Fruit fly (Drosophila melanogaster) whole organism, embryonic: ENCODE measurements around the gene CG43295.

Experiments
- BEAF-32 ChIP-seq: fragments of 200-800 bp; sonication (Bioruptor generic); optimal IDR thresholded peaks from 3 replicates; lab custom pipeline; 2017; ENCODE audit warnings: missing biosample characterization, missing genetic modification characterization, mild to moderate bottlenecking, moderate library complexity, missing genetic modification reagents
- CG12659 ChIP-seq: fragments of 200-800 bp; sonication (Bioruptor generic); optimal IDR thresholded peaks from 3 replicates; lab custom pipeline; 2017; ENCODE audit warnings: mild to moderate bottlenecking, missing biosample characterization, missing genetic modification reagents, missing genetic modification characterization
- CG13624 ChIP-seq: fragments of 200-800 bp; sonication (Bioruptor generic); optimal IDR thresholded peaks from 2 replicates; lab custom pipeline; 2016; ENCODE audit warnings: missing biosample characterization, missing genetic modification characterization
- CG13775 ChIP-seq: fragments of 200-800 bp; sonication (Bioruptor generic); optimal IDR thresholded peaks from 3 replicates; lab custom pipeline; 2017; ENCODE audit warnings: missing biosample characterization, mild to moderate bottlenecking, missing genetic modification characterization
- CG14441 ChIP-seq: fragments of 200-800 bp; sonication (Bioruptor generic); IDR thresholded peaks from 2 replicates; pipeline ENCODE4 v1.3.6; 2022; ENCODE audit warnings: missing biosample characterization, missing genetic modification characterization
- CG14860 ChIP-seq: fragments of 200-800 bp; sonication (Bioruptor generic); IDR thresholded peaks from 3 replicates; pipeline ENCODE4 v1.3.6; 2022; ENCODE audit warnings: missing biosample characterization, missing genetic modification characterization; ENCODE audit not compliant: partially characterized antibody
- CG15479 ChIP-seq: fragments of 200-800 bp; sonication (Bioruptor generic); optimal IDR thresholded peaks from 3 replicates; lab custom pipeline; 2019; ENCODE audit warnings: missing biosample characterization, mild to moderate bottlenecking, missing genetic modification characterization, moderate library complexity
- CG17829 ChIP-seq: fragments of 200-800 bp; optimal IDR thresholded peaks from 2 replicates; lab custom pipeline; 2019; ENCODE audit warnings: missing biosample characterization, mild to moderate bottlenecking, missing genetic modification characterization, moderate library complexity
- CG30020 ChIP-seq: fragments of 200-800 bp; optimal IDR thresholded peaks from 2 replicates; lab custom pipeline; 2019; ENCODE audit warnings: missing biosample characterization, mild to moderate bottlenecking, missing genetic modification characterization, moderate library complexity
- CG30431 ChIP-seq: fragments of 200-800 bp; sonication (Bioruptor generic); optimal IDR thresholded peaks from 2 replicates; lab custom pipeline; 2017; ENCODE audit warnings: missing biosample characterization, missing genetic modification characterization
- CG3407 ChIP-seq: fragments of 200-800 bp; sonication (Bioruptor generic); optimal IDR thresholded peaks from 2 replicates; lab custom pipeline; 2018; ENCODE audit warnings: missing biosample characterization, mild to moderate bottlenecking, missing genetic modification characterization
- CG4282 ChIP-seq: fragments of 200-800 bp; sonication (Bioruptor generic); optimal IDR thresholded peaks from 2 replicates; lab custom pipeline; 2016; ENCODE audit warnings: missing biosample characterization, missing genetic modification characterization
- CG5180 ChIP-seq: fragments of 200-800 bp; sonication (Bioruptor generic); optimal IDR thresholded peaks from 3 replicates; lab custom pipeline; 2017; ENCODE audit warnings: missing biosample characterization, missing genetic modification characterization, mild to moderate bottlenecking, moderate library complexity, missing genetic modification reagents
- CG6654 ChIP-seq: fragments of 200-800 bp; sonication (Bioruptor generic); optimal IDR thresholded peaks from 2 replicates; lab custom pipeline; 2017; ENCODE audit warnings: missing biosample characterization, mild to moderate bottlenecking, missing genetic modification characterization
- CG6791 ChIP-seq: fragments of 200-800 bp; sonication (Bioruptor generic); IDR thresholded peaks from 3 replicates; pipeline ENCODE4 v1.3.6; 2022; ENCODE audit warnings: missing biosample characterization, missing genetic modification characterization; ENCODE audit not compliant: partially characterized antibody
- CG6854 ChIP-seq: fragments of 200-800 bp; sonication (Bioruptor generic); optimal IDR thresholded peaks from 3 replicates; lab custom pipeline; 2017; ENCODE audit warnings: missing biosample characterization, mild to moderate bottlenecking, missing genetic modification characterization
- CG7745 ChIP-seq: fragments of 200-800 bp; sonication (Bioruptor generic); optimal IDR thresholded peaks from 2 replicates; lab custom pipeline; 2018; ENCODE audit warnings: missing biosample characterization, mild to moderate bottlenecking, missing genetic modification characterization, moderate library complexity
- CG7987 ChIP-seq: fragments of 200-800 bp; sonication (Bioruptor generic); optimal IDR thresholded peaks from 2 replicates; lab custom pipeline; 2018; ENCODE audit warnings: missing biosample characterization, mild to moderate bottlenecking, missing genetic modification characterization, moderate library complexity
- CG9817 ChIP-seq: fragments of 200-800 bp; sonication (Bioruptor generic); optimal IDR thresholded peaks from 2 replicates; lab custom pipeline; 2018; ENCODE audit warnings: missing biosample characterization, mild to moderate bottlenecking, missing genetic modification characterization, moderate library complexity
- CkIIα-i1 ChIP-seq: fragments of 200-800 bp; sonication (Bioruptor generic); IDR thresholded peaks from 2 replicates; pipeline ENCODE4 v1.3.6; 2022; ENCODE audit warnings: missing biosample characterization, missing genetic modification characterization
- Dll ChIP-seq: fragments of 200-800 bp; sonication (Bioruptor generic); IDR thresholded peaks from 4 replicates; pipeline ENCODE4 v1.3.6; 2022; ENCODE audit warnings: missing biosample characterization, missing genetic modification characterization; ENCODE audit not compliant: partially characterized antibody
- Drgx ChIP-seq: fragments of 200-800 bp; sonication (Bioruptor generic); IDR thresholded peaks from 2 replicates; pipeline ENCODE4 v1.3.6; 2022; ENCODE audit warnings: missing biosample characterization, missing genetic modification characterization
- Hey ChIP-seq: fragments of 200-800 bp; sonication (Bioruptor generic); optimal IDR thresholded peaks from 3 replicates; lab custom pipeline; 2018; ENCODE audit warnings: missing biosample characterization, mild to moderate bottlenecking, missing genetic modification characterization
- Hr3 ChIP-seq: fragments of 200-800 bp; sonication (Bioruptor generic); optimal IDR thresholded peaks from 3 replicates; lab custom pipeline; 2016; ENCODE audit warnings: missing biosample characterization, missing genetic modification characterization
- Mrtf ChIP-seq: fragments of 200-800 bp; sonication (Bioruptor generic); IDR thresholded peaks from 3 replicates; pipeline ENCODE4 v1.3.6; 2022; ENCODE audit warnings: missing biosample characterization, missing genetic modification characterization
- Rx ChIP-seq: fragments of 200-800 bp; sonication (Bioruptor generic); IDR thresholded peaks from 2 replicates; pipeline ENCODE4 v1.3.6; 2022; ENCODE audit warnings: missing biosample characterization, missing genetic modification characterization
- Sry-δ ChIP-seq: fragments of 200-800 bp; sonication (Bioruptor generic); optimal IDR thresholded peaks from 2 replicates; lab custom pipeline; 2016; ENCODE audit warnings: missing biosample characterization, missing genetic modification characterization
- Ssrp ChIP-seq: fragments of 200-800 bp; sonication (Bioruptor generic); optimal IDR thresholded peaks from 2 replicates; lab custom pipeline; 2018; ENCODE audit warnings: missing biosample characterization, mild to moderate bottlenecking, missing genetic modification characterization, moderate library complexity
- Usf ChIP-seq: fragments of 200-800 bp; sonication (Bioruptor generic); optimal IDR thresholded peaks from 2 replicates; lab custom pipeline; 2017; ENCODE audit warnings: missing genotype, missing biosample characterization, missing genetic modification characterization
- chn ChIP-seq: fragments of 200-800 bp; sonication (Bioruptor generic); optimal IDR thresholded peaks from 2 replicates; lab custom pipeline; 2016; ENCODE audit warnings: missing biosample characterization, missing genetic modification characterization
- ci ChIP-seq: fragments of 200-800 bp; sonication (Bioruptor generic); IDR thresholded peaks from 3 replicates; pipeline ENCODE4 v1.3.6; 2022; ENCODE audit warnings: missing biosample characterization, missing genetic modification characterization
- dpn ChIP-seq, 2 experiments: fragments of 200-800 bp; sonication (Bioruptor generic); optimal IDR thresholded peaks; 3 replicates each; lab custom pipeline; 2016; ENCODE audit warnings: missing biosample characterization in 2 of 2, missing genetic modification characterization in 2 of 2
- esg ChIP-seq: fragments of 200-800 bp; sonication (Bioruptor generic); conservative IDR thresholded peaks from 2 replicates; pipeline ENCODE4 v1.3.6; 2022; ENCODE audit warnings: missing biosample characterization, missing genetic modification characterization
- eyg ChIP-seq: fragments of 200-800 bp; sonication (Bioruptor generic); optimal IDR thresholded peaks from 3 replicates; lab custom pipeline; 2016; ENCODE audit warnings: missing biosample characterization, missing genetic modification characterization
- fru ChIP-seq: fragments of >200 bp; optimal IDR thresholded peaks from 2 replicates; lab custom pipeline; 2017
- grau ChIP-seq: fragments of 200-800 bp; optimal IDR thresholded peaks from 3 replicates; lab custom pipeline; 2019; ENCODE audit warnings: missing biosample characterization, mild to moderate bottlenecking, missing genetic modification characterization, moderate library complexity
- grn ChIP-seq: fragments of 200-800 bp; sonication (Bioruptor generic); optimal IDR thresholded peaks from 3 replicates; lab custom pipeline; 2017; ENCODE audit warnings: missing biosample characterization, missing genetic modification characterization
- h ChIP-seq: fragments of >200 bp; optimal IDR thresholded peaks from 2 replicates; lab custom pipeline; 2017
- hb ChIP-seq: fragments of 200-800 bp; sonication (Bioruptor generic); IDR thresholded peaks from 3 replicates; pipeline ENCODE4 v1.3.6; 2022; ENCODE audit warnings: missing biosample characterization, missing genetic modification characterization; ENCODE audit not compliant: partially characterized antibody
- insv ChIP-seq, 2 experiments: fragments of 200-800 bp; sonication (Bioruptor generic); optimal IDR thresholded peaks; 3 replicates each; lab custom pipeline; 2016 to 2018; ENCODE audit warnings: missing biosample characterization in 2 of 2, missing genetic modification characterization in 2 of 2
- jigr1 ChIP-seq: fragments of 200-800 bp; sonication (Bioruptor generic); IDR thresholded peaks from 3 replicates; pipeline ENCODE4 v1.3.6; 2022; ENCODE audit warnings: missing biosample characterization, missing genetic modification characterization
- lab ChIP-seq: fragments of 200-800 bp; sonication (Bioruptor generic); optimal IDR thresholded peaks from 3 replicates; lab custom pipeline; 2017; ENCODE audit warnings: missing biosample characterization, missing genetic modification characterization, mild to moderate bottlenecking, moderate library complexity, missing genetic modification reagents
- luna ChIP-seq: fragments of 200-800 bp; sonication (Bioruptor generic); optimal IDR thresholded peaks from 2 replicates; lab custom pipeline; 2016; ENCODE audit warnings: missing biosample characterization, missing genetic modification characterization
- onecut ChIP-seq: fragments of 200-800 bp; sonication (Bioruptor generic); IDR thresholded peaks from 2 replicates; pipeline ENCODE4 v1.3.6; 2022; ENCODE audit warnings: missing biosample characterization, missing genetic modification characterization
- pnt ChIP-seq: fragments of 200-800 bp; sonication (Bioruptor generic); optimal IDR thresholded peaks from 3 replicates; lab custom pipeline; 2016; ENCODE audit warnings: missing biosample characterization, missing genetic modification characterization
- seq ChIP-seq: fragments of 200-800 bp; sonication (Bioruptor generic); IDR thresholded peaks from 2 replicates; pipeline ENCODE4 v1.3.6; 2022; ENCODE audit warnings: missing biosample characterization, missing genetic modification characterization
- sisA ChIP-seq: fragments of 200-800 bp; sonication (Bioruptor generic); IDR thresholded peaks from 2 replicates; pipeline ENCODE4 v1.3.6; 2022; ENCODE audit warnings: missing biosample characterization, missing genetic modification characterization
- ssp ChIP-seq: fragments of 200-800 bp; sonication (Bioruptor generic); IDR thresholded peaks from 2 replicates; pipeline ENCODE4 v1.3.6; 2022; ENCODE audit warnings: missing biosample characterization, missing genetic modification characterization
- unpg ChIP-seq: fragments of 200-800 bp; sonication (Bioruptor generic); optimal IDR thresholded peaks from 3 replicates; lab custom pipeline; 2018; ENCODE audit warnings: missing biosample characterization, mild to moderate bottlenecking, missing genetic modification characterization, moderate library complexity

The CG43295 gene

DNA sequence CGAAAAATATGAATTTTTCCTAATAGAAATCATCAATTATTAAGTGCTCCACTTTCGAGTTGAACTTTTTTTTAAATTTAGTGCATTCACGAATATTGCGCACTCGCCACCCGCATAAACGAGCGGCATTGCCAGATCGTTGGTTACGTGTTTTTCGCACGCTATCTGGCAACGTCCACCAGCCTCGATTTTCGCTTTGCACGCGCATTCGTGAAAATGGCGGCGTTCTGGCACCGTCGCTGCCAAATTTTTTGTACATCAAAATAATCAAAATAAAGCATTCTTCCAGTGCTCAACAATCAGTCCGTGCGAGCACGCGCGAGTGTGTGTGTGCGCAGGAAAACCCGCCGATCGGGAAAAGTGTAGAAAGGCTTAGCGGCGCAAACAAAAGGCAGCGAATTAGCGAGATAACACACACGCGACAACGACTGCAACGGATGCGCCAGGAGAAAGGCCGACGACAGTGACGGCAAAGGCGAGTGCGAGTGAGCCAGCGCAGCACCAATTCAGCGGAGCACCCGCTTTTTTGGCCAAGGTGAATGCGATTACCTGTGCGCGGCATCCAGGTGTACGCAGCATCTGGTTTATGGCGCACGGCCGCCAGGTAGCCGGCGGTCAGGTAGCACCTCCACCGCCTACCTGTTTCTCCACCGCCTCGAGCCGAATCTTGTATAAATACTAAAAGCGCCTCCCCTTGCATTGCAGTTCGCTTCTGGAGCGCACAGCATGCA lies 8.1 kb downstream of the CG43295 start (continued):
- TF ChIP-seq CG13624: peak; percentile 92
- TF ChIP-seq BEAF-32: peak; percentile 87
- peak; percentile 79 for TF ChIP-seq Hr3 (GFP tag; lab: Kevin White, UChicago)
- peak; percentile 77 for TF ChIP-seq eyg (GFP tag; lab: Kevin White, UChicago)
- peak; percentile 59 for TF ChIP-seq CG30020 (tag; lab: Kevin White, UChicago)
- peak; percentile 98 for TF ChIP-seq CG12659 (GFP tag; lab: Kevin White, UChicago)
- peak; percentile 86 for TF ChIP-seq CG7987 (GFP tag; lab: Kevin White, UChicago)
- TF ChIP-seq CG15479: peak; percentile 99
- no peak for TF ChIP-seq CG6654 (GFP tag; lab: Kevin White, UChicago)
- peak; percentile 72 for TF ChIP-seq onecut (GFP tag; lab: Robert Waterston, UW)
- TF ChIP-seq sisA (GFP tag; lab: Robert Waterston, UW): peak; percentile 72
- peak; percentile 73 for TF ChIP-seq CG6854 (GFP tag; lab: Kevin White, UChicago)
- peak; percentile 34 for TF ChIP-seq Usf (GFP tag; lab: Kevin White, UChicago)
- peak; percentile 83 for TF ChIP-seq seq
- peak; percentile 77 for TF ChIP-seq CG14441 (GFP tag; lab: Robert Waterston, UW)
- peak; percentile 4 for TF ChIP-seq ssp (GFP tag; lab: Robert Waterston, UW)
- TF ChIP-seq grn (GFP tag; lab: Kevin White, UChicago): no peak
- peak; percentile 83 for TF ChIP-seq chn (GFP tag; lab: Kevin White, UChicago)
- no peak for TF ChIP-seq h
- peak; percentile 75 for TF ChIP-seq pnt (GFP tag; lab: Kevin White, UChicago)
- 0 out of 3 replicates have a peak, but pooled peaks have one; percentile 36 for TF ChIP-seq jigr1 (GFP tag; lab: Robert Waterston, UW)
- peak; percentile 72 for TF ChIP-seq Dll
- no peak for TF ChIP-seq CkIIα-i1
- peak; percentile 75 for TF ChIP-seq Ssrp
- TF ChIP-seq CG14860 (GFP tag; lab: Robert Waterston, UW): peak; percentile 32; the same call in 1 of the 3 replicates
- TF ChIP-seq luna (GFP tag; lab: Kevin White, UChicago): peak; percentile 79
- TF ChIP-seq CG30431 (GFP tag; lab: Kevin White, UChicago): peak; percentile 57
- TF ChIP-seq dpn (GFP tag; optimal IDR thresholded peaks at IDR 0.05; lab: Kevin White, UChicago): peak; percentile 83 to 91
- peak; percentile 87 for TF ChIP-seq ci (GFP tag; lab: Robert Waterston, UW)
- peak; percentile 66 for TF ChIP-seq CG3407
- TF ChIP-seq hb (GFP tag; lab: Robert Waterston, UW): no peak
- TF ChIP-seq insv (GFP tag; optimal IDR thresholded peaks at IDR 0.05; lab: Kevin White, UChicago): peak; percentile 12 to 65
- TF ChIP-seq Drgx (GFP tag; lab: Robert Waterston, UW): peak; percentile 91
- no peak for TF ChIP-seq CG7745
- no peak for TF ChIP-seq fru (lab: Kevin White, UChicago)
- peak; percentile 79 for TF ChIP-seq CG9817 (tag; lab: Kevin White, UChicago)
- no peak for TF ChIP-seq lab
- TF ChIP-seq esg (GFP tag; lab: Robert Waterston, UW): peak; percentile 75
- peak; percentile 61; the same call in 1 of the 3 replicates for TF ChIP-seq Mrtf (GFP tag; lab: Robert Waterston, UW)
- TF ChIP-seq Rx: peak; percentile 67; the same call in 1 of the 2 replicates
- peak; percentile 86 for TF ChIP-seq unpg (GFP tag; lab: Kevin White, UChicago)
- peak; percentile 75 for TF ChIP-seq CG4282
- TF ChIP-seq Hey: no peak
- no peak for TF ChIP-seq CG5180 (GFP tag; lab: Kevin White, UChicago)
- peak; percentile 86 for TF ChIP-seq CG17829 (tag; lab: Kevin White, UChicago)
- peak; percentile 73 for TF ChIP-seq Sry-δ
- peak; percentile 47; the same call in 2 of the 3 replicates for TF ChIP-seq CG6791 (GFP tag; lab: Robert Waterston, UW)
- peak; percentile 82 for TF ChIP-seq grau (tag; lab: Kevin White, UChicago)
- peak; percentile 84 for TF ChIP-seq CG13775
